Worm (Caenorhabditis elegans): ENCODE measurements around the gene C34D4.3.

C34D4.3 gene

ce11 chrIV:7188030-7188429 lies 34.6 kb downstream of the C34D4.3 start, which contains the start of gene C42D4.13:
TSS of gene C42D4.13 (minus strand) at chrIV:7188130.
- no peak for TF ChIP-seq med-1 (GFP tag; optimal IDR thresholded peaks at IDR 0.05; ENCODE audit: insufficient read depth)
- TF ChIP-seq ref-1 (GFP tag; conservative IDR thresholded peaks at IDR 0.05) = no peak
- TF ChIP-seq T22C8.4 (GFP tag; IDR thresholded peaks at IDR 0.05) = no peak
- no peak for TF ChIP-seq cog-1 (tag; optimal IDR thresholded peaks at IDR 0.05)
- no peak for TF ChIP-seq tab-1 (GFP tag; IDR thresholded peaks at IDR 0.05)
- no peak for TF ChIP-seq flt-1 (GFP tag; IDR thresholded peaks at IDR 0.05)
- TF ChIP-seq ztf-23 (GFP tag; IDR thresholded peaks at IDR 0.05) = no peak
- no peak for TF ChIP-seq ztf-29 (GFP tag; IDR thresholded peaks at IDR 0.05)
- no peak for TF ChIP-seq klf-2 (GFP tag; conservative IDR thresholded peaks at IDR 0.05)

- TF ChIP-seq ztf-23 (GFP tag; IDR thresholded peaks at IDR 0.05) (no peak), flt-1 (GFP tag; IDR thresholded peaks at IDR 0.05) (no peak), T22C8.4 (GFP tag; IDR thresholded peaks at IDR 0.05) (no peak), ref-1 (GFP tag; conservative IDR thresholded peaks at IDR 0.05) (no peak)
Observed at ce11 chrIV:7188528-7189422, 35.3 kb downstream of the C34D4.3 start, which contains the start of gene srlf-7. TSS of gene srlf-7 (plus strand) at chrIV:7189287.

- no peak for TF ChIP-seq med-1 (GFP tag; optimal IDR thresholded peaks at IDR 0.05; ENCODE audit: insufficient read depth)
- TF ChIP-seq cog-1 (tag; optimal IDR thresholded peaks at IDR 0.05) = no peak
- TF ChIP-seq ref-1 (GFP tag; conservative IDR thresholded peaks at IDR 0.05) = no peak
- no peak for TF ChIP-seq ztf-23 (GFP tag; IDR thresholded peaks at IDR 0.05)
- TF ChIP-seq flt-1 (GFP tag; IDR thresholded peaks at IDR 0.05) = no peak
- no peak for TF ChIP-seq T22C8.4 (GFP tag; IDR thresholded peaks at IDR 0.05)
- TF ChIP-seq ztf-29 (GFP tag; IDR thresholded peaks at IDR 0.05) = no peak
- TF ChIP-seq tab-1 (GFP tag; IDR thresholded peaks at IDR 0.05) = no peak
- no peak for TF ChIP-seq klf-2 (GFP tag; conservative IDR thresholded peaks at IDR 0.05)
Observed at ce11 chrIV:7190409-7190808, 36.9 kb downstream of the C34D4.3 start.

- TF ChIP-seq ref-1 (GFP tag; conservative IDR thresholded peaks at IDR 0.05) (no peak), cog-1 (tag; optimal IDR thresholded peaks at IDR 0.05) (no peak), klf-2 (GFP tag; conservative IDR thresholded peaks at IDR 0.05) (no peak), ztf-29 (GFP tag; IDR thresholded peaks at IDR 0.05) (no peak), T22C8.4 (GFP tag; IDR thresholded peaks at IDR 0.05) (no peak), tab-1 (GFP tag; IDR thresholded peaks at IDR 0.05) (no peak), ztf-23 (GFP tag; IDR thresholded peaks at IDR 0.05) (no peak), flt-1 (GFP tag; IDR thresholded peaks at IDR 0.05) (no peak), med-1 (GFP tag; optimal IDR thresholded peaks at IDR 0.05; ENCODE audit: insufficient read depth) (no peak)
Observed at ce11 chrIV:7191745-7192144, 38.3 kb downstream of the C34D4.3 start, which contains the start of gene R13A1.5. TSS of gene R13A1.5 (minus strand) at chrIV:7191845.

- TF ChIP-seq ztf-23 (GFP tag; IDR thresholded peaks at IDR 0.05) (no peak), ref-1 (GFP tag; conservative IDR thresholded peaks at IDR 0.05) (no peak), ztf-29 (GFP tag; IDR thresholded peaks at IDR 0.05) (no peak), klf-2 (GFP tag; conservative IDR thresholded peaks at IDR 0.05) (no peak), flt-1 (GFP tag; IDR thresholded peaks at IDR 0.05) (no peak), T22C8.4 (GFP tag; IDR thresholded peaks at IDR 0.05) (no peak), cog-1 (tag; optimal IDR thresholded peaks at IDR 0.05) (no peak), med-1 (GFP tag; optimal IDR thresholded peaks at IDR 0.05; ENCODE audit: insufficient read depth) (no peak)
Observed at ce11 chrIV:7195734-7196133, 42.3 kb downstream of the C34D4.3 start, which contains the start of gene best-16. TSS of gene best-16 (minus strand) at chrIV:7195834.

- TF ChIP-seq tab-1 (GFP tag; IDR thresholded peaks at IDR 0.05) (no peak), T22C8.4 (GFP tag; IDR thresholded peaks at IDR 0.05) (no peak), klf-2 (GFP tag; conservative IDR thresholded peaks at IDR 0.05) (no peak), ztf-23 (GFP tag; IDR thresholded peaks at IDR 0.05) (no peak), cog-1 (tag; optimal IDR thresholded peaks at IDR 0.05) (no peak), med-1 (GFP tag; optimal IDR thresholded peaks at IDR 0.05; ENCODE audit: insufficient read depth) (no peak), ref-1 (GFP tag; conservative IDR thresholded peaks at IDR 0.05) (no peak), flt-1 (GFP tag; IDR thresholded peaks at IDR 0.05) (no peak), ztf-29 (GFP tag; IDR thresholded peaks at IDR 0.05) (no peak)
Observed at ce11 chrIV:7196853-7197252, 43.4 kb downstream of the C34D4.3 start, which contains the start of gene unc-8. TSS of gene unc-8 (plus strand) at chrIV:7197153.

ce11 chrIV:7203696-7204095 lies 50.2 kb downstream of the C34D4.3 start, which contains the start of gene R13A1.3:
TSS of gene R13A1.3 (plus strand) at chrIV:7203996.
- TF ChIP-seq ztf-23 (GFP tag; IDR thresholded peaks at IDR 0.05) = no peak
- TF ChIP-seq T22C8.4 (GFP tag; IDR thresholded peaks at IDR 0.05) = no peak
- no peak for TF ChIP-seq ref-1 (GFP tag; conservative IDR thresholded peaks at IDR 0.05)
- no peak for TF ChIP-seq flt-1 (GFP tag; IDR thresholded peaks at IDR 0.05)
- TF ChIP-seq cog-1 (tag; optimal IDR thresholded peaks at IDR 0.05) = no peak
- TF ChIP-seq med-1 (GFP tag; optimal IDR thresholded peaks at IDR 0.05; ENCODE audit: insufficient read depth) = no peak
- no peak for TF ChIP-seq klf-2 (GFP tag; conservative IDR thresholded peaks at IDR 0.05)
- TF ChIP-seq ztf-29 (GFP tag; IDR thresholded peaks at IDR 0.05) = no peak
- TF ChIP-seq tab-1 (GFP tag; IDR thresholded peaks at IDR 0.05) = no peak
